Fruit fly (Drosophila melanogaster) whole organism, embryonic: ENCODE results near the gene CHOp24.

Experiments
- CG6175 ChIP-seq: fragments of 200-800 bp; sonication (Bioruptor generic); IDR thresholded peaks from 3 replicates; pipeline ENCODE4 v1.3.6; 2022; ENCODE audit warnings: missing biosample characterization, missing genetic modification characterization
- CG7357 ChIP-seq: fragments of 200-800 bp; sonication (Bioruptor generic); IDR thresholded peaks from 3 replicates; pipeline ENCODE4 v1.3.6; 2022; ENCODE audit warnings: missing biosample characterization, missing genetic modification characterization
- CG8924 ChIP-seq: fragments of 200-800 bp; optimal IDR thresholded peaks from 3 replicates; lab custom pipeline; 2019; ENCODE audit warnings: missing biosample characterization, mild to moderate bottlenecking, missing genetic modification characterization, moderate library complexity
- NK7.1 ChIP-seq: fragments of 200-800 bp; sonication (Bioruptor generic); optimal IDR thresholded peaks from 3 replicates; lab custom pipeline; 2016; ENCODE audit warnings: missing biosample characterization, missing genetic modification characterization
- grau ChIP-seq: fragments of 200-800 bp; optimal IDR thresholded peaks from 3 replicates; lab custom pipeline; 2019; ENCODE audit warnings: missing biosample characterization, mild to moderate bottlenecking, missing genetic modification characterization, moderate library complexity
- run ChIP-seq: fragments of 200-800 bp; sonication (Bioruptor generic); optimal IDR thresholded peaks from 3 replicates; lab custom pipeline; 2018; ENCODE audit warnings: missing biosample characterization, mild to moderate bottlenecking, missing genetic modification characterization

DNA sequence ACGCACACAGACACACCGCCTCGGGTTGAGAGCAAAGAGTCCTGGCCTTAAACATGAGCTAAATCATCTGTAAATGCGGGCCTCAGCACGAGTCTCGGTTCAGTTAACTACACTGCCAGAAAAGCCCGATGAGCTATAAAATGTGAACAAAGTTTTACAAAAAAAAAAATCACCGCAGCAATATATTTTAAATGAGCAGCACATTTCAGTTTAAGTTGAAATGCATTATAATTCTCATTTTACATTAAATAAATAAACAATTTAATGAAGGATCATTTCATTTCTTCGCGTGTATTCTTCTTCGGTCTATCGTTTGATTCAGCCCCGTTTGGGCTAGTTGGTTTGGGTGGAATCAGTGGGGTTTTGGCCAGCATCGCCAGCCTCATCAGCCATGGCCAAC lies 35.4 kb upstream of the CHOp24 start:
- TF ChIP-seq run (tag; lab: Kevin White, UChicago) (no peak), NK7.1 (no peak), grau (tag; lab: Kevin White, UChicago) (no peak), CG7357 (no peak), CG6175 (no peak), CG8924 (tag; lab: Kevin White, UChicago) (no peak)
